Fruit fly (Drosophila melanogaster): ENCODE measurements around the gene CG14377.

Gene CG14377

dm6 chr3R:13382656-13383142 lies 14.9 kb upstream of the CG14377 start (continued):
- TF ChIP-seq Stat92E (GFP tag; optimal IDR thresholded peaks at IDR 0.05) (no peak), mam (GFP tag; optimal IDR thresholded peaks at IDR 0.05) (peak; percentile 46), Dfd (GFP tag; optimal IDR thresholded peaks at IDR 0.05) (no peak), psq (GFP tag; optimal IDR thresholded peaks at IDR 0.05) (peak; percentile 98), HLH3B (GFP tag; IDR thresholded peaks at IDR 0.05) (no peak), sima (GFP tag; optimal IDR thresholded peaks at IDR 0.05) (no peak), CG33557 (GFP tag; optimal IDR thresholded peaks at IDR 0.05) (no peak), CG10654 (GFP tag; optimal IDR thresholded peaks at IDR 0.05) (no peak), croc (GFP tag; conservative IDR thresholded peaks at IDR 0.05) (no peak), CG12155 (GFP tag; optimal IDR thresholded peaks at IDR 0.05) (no peak), Side (GFP tag; optimal IDR thresholded peaks at IDR 0.05) (no peak), her (GFP tag; optimal IDR thresholded peaks at IDR 0.05) (no peak), YL-1 (GFP tag; optimal IDR thresholded peaks at IDR 0.05) (peak; percentile 93), Gsc (GFP tag; IDR thresholded peaks at IDR 0.05) (no peak), D19A (tag; optimal IDR thresholded peaks at IDR 0.05) (no peak), tap (tag; optimal IDR thresholded peaks at IDR 0.05) (no peak), slp2 (GFP tag; optimal IDR thresholded peaks at IDR 0.05) (no peak), HLHmδ (GFP tag; optimal IDR thresholded peaks at IDR 0.05) (no peak), CG17912 (GFP tag; optimal IDR thresholded peaks at IDR 0.05) (no peak), gt (GFP tag; IDR thresholded peaks at IDR 0.05) (no peak), tll (GFP tag; optimal IDR thresholded peaks at IDR 0.05) (no peak), CG32772 (GFP tag; IDR thresholded peaks at IDR 0.05) (no peak), vfl (GFP tag; optimal IDR thresholded peaks at IDR 0.05) (no peak), CG5245 (GFP tag; optimal IDR thresholded peaks at IDR 0.05) (no peak), cg (GFP tag; optimal IDR thresholded peaks at IDR 0.05) (peak; percentile 95), grn (GFP tag; optimal IDR thresholded peaks at IDR 0.05) (no peak), CG43689 (GFP tag; IDR thresholded peaks at IDR 0.05) (no peak), ase (GFP tag; IDR thresholded peaks at IDR 0.05) (no peak), CG11696 (GFP tag; IDR thresholded peaks at IDR 0.05) (no peak), Hr51 (GFP tag; optimal IDR thresholded peaks at IDR 0.05) (no peak), Spps (tag; optimal IDR thresholded peaks at IDR 0.05) (no peak), NFAT (GFP tag; IDR thresholded peaks at IDR 0.05) (peak; percentile 34; the same call in 1 of the 2 replicates), fd3F (GFP tag; optimal IDR thresholded peaks at IDR 0.05) (no peak), CTCF (GFP tag; optimal IDR thresholded peaks at IDR 0.05) (no peak), Hand (GFP tag; optimal IDR thresholded peaks at IDR 0.05) (no peak), tna (GFP tag; IDR thresholded peaks at IDR 0.05; ENCODE audit: partially characterized antibody) (no peak), sqz (GFP tag; optimal IDR thresholded peaks at IDR 0.05) (no peak), CG7928 (GFP tag; optimal IDR thresholded peaks at IDR 0.05) (peak; percentile 97), Hmr (GFP tag; optimal IDR thresholded peaks at IDR 0.05) (no peak), CG3995 (GFP tag; optimal IDR thresholded peaks at IDR 0.05) (no peak), ems (GFP tag; optimal IDR thresholded peaks at IDR 0.05) (no peak), CG9437 (GFP tag; optimal IDR thresholded peaks at IDR 0.05) (no peak), CG3726 (GFP tag; IDR thresholded peaks at IDR 0.05) (no peak), Dad (GFP tag; optimal IDR thresholded peaks at IDR 0.05) (no peak), ac (GFP tag; optimal IDR thresholded peaks at IDR 0.05) (no peak), dysf (GFP tag; IDR thresholded peaks at IDR 0.05) (no peak), btn (GFP tag; optimal IDR thresholded peaks at IDR 0.05) (no peak), jing (GFP tag; optimal IDR thresholded peaks at IDR 0.05) (no peak), lilli (GFP tag; optimal IDR thresholded peaks at IDR 0.05) (peak; percentile 27), shn (GFP tag; optimal IDR thresholded peaks at IDR 0.05) (peak; percentile 20), gsb (GFP tag; IDR thresholded peaks at IDR 0.05) (no peak), CG12236 (GFP tag; optimal IDR thresholded peaks at IDR 0.05) (no peak), CG13624 (GFP tag; optimal IDR thresholded peaks at IDR 0.05) (peak; percentile 26)
